Fruit fly (Drosophila melanogaster) whole organism, embryonic: ENCODE results near the gene Ntf-2r.

ENCODE experiments used
- Antp ChIP-seq: fragments of 200-800 bp; sonication (Bioruptor generic); optimal IDR thresholded peaks from 3 replicates; lab custom pipeline; 2016; ENCODE audit warnings: missing biosample characterization, missing genetic modification characterization
- Atf-2 ChIP-seq: fragments of 200-800 bp; sonication (Bioruptor generic); optimal IDR thresholded peaks from 2 replicates; lab custom pipeline; 2016; ENCODE audit warnings: missing biosample characterization, missing genetic modification characterization
- CG10565 ChIP-seq: fragments of 200-800 bp; sonication (Bioruptor generic); optimal IDR thresholded peaks from 3 replicates; lab custom pipeline; 2016; ENCODE audit warnings: missing biosample characterization, mild to moderate bottlenecking, missing genetic modification characterization
- CG10959 ChIP-seq: fragments of 200-800 bp; sonication (Bioruptor generic); IDR thresholded peaks from 2 replicates; pipeline ENCODE4 v1.3.6; 2022; ENCODE audit warnings: missing biosample characterization, missing genetic modification characterization
- CG11093 ChIP-seq: fragments of 200-800 bp; sonication (Bioruptor generic); IDR thresholded peaks from 3 replicates; pipeline ENCODE4 v1.3.6; 2022; ENCODE audit warnings: missing biosample characterization, missing genetic modification characterization
- CG11696 ChIP-seq: fragments of 200-800 bp; sonication (Bioruptor generic); IDR thresholded peaks from 2 replicates; pipeline ENCODE4 v1.3.6; 2022; ENCODE audit warnings: missing biosample characterization, missing genetic modification characterization
- CG12071 ChIP-seq: fragments of 200-800 bp; sonication (Bioruptor generic); optimal IDR thresholded peaks from 3 replicates; lab custom pipeline; 2018; ENCODE audit warnings: missing biosample characterization, mild to moderate bottlenecking, missing genetic modification characterization
- CG15073 ChIP-seq: fragments of 200-800 bp; sonication (Bioruptor generic); optimal IDR thresholded peaks from 2 replicates; lab custom pipeline; 2016; ENCODE audit warnings: missing biosample characterization, missing genetic modification characterization
- CG1647 ChIP-seq: fragments of 200-800 bp; sonication (Bioruptor generic); optimal IDR thresholded peaks from 3 replicates; lab custom pipeline; 2016; ENCODE audit warnings: missing biosample characterization, missing genetic modification characterization
- CG16813 ChIP-seq: fragments of 200-800 bp; sonication (Bioruptor generic); IDR thresholded peaks from 3 replicates; pipeline ENCODE4 v1.3.6; 2022; ENCODE audit warnings: missing biosample characterization, missing genetic modification characterization; ENCODE audit not compliant: partially characterized antibody
- CG17186 ChIP-seq: fragments of 200-800 bp; sonication (Bioruptor generic); optimal IDR thresholded peaks from 3 replicates; lab custom pipeline; 2017; ENCODE audit warnings: missing biosample characterization, missing genetic modification reagents, missing genetic modification characterization
- CG32532 ChIP-seq: fragments of 200-800 bp; sonication (Bioruptor generic); IDR thresholded peaks from 2 replicates; pipeline ENCODE4 v1.3.6; 2022; ENCODE audit warnings: missing biosample characterization, missing genetic modification characterization
- CG33213 ChIP-seq: fragments of 200-800 bp; sonication (Bioruptor generic); optimal IDR thresholded peaks from 3 replicates; lab custom pipeline; 2016; ENCODE audit warnings: missing biosample characterization, missing genetic modification characterization
- CG4282 ChIP-seq: fragments of 200-800 bp; sonication (Bioruptor generic); optimal IDR thresholded peaks from 2 replicates; lab custom pipeline; 2016; ENCODE audit warnings: missing biosample characterization, missing genetic modification characterization
- CG4730 ChIP-seq: fragments of 200-800 bp; sonication (Bioruptor generic); IDR thresholded peaks from 2 replicates; pipeline ENCODE4 v1.3.6; 2022; ENCODE audit warnings: missing biosample characterization, missing genetic modification characterization
- CG4854 ChIP-seq: fragments of 200-800 bp; sonication (Bioruptor generic); optimal IDR thresholded peaks from 2 replicates; lab custom pipeline; 2016; ENCODE audit warnings: missing biosample characterization, missing genetic modification characterization, inconsistent platforms
- CG6654 ChIP-seq: fragments of 200-800 bp; sonication (Bioruptor generic); optimal IDR thresholded peaks from 2 replicates; lab custom pipeline; 2017; ENCODE audit warnings: missing biosample characterization, mild to moderate bottlenecking, missing genetic modification characterization
- CG7357 ChIP-seq: fragments of 200-800 bp; sonication (Bioruptor generic); IDR thresholded peaks from 3 replicates; pipeline ENCODE4 v1.3.6; 2022; ENCODE audit warnings: missing biosample characterization, missing genetic modification characterization
- CG7786 ChIP-seq: fragments of 200-800 bp; sonication (Bioruptor generic); optimal IDR thresholded peaks from 2 replicates; lab custom pipeline; 2016; ENCODE audit warnings: missing biosample characterization, missing genetic modification characterization
- CG8478 ChIP-seq: fragments of >200 bp; optimal IDR thresholded peaks from 2 replicates; lab custom pipeline; 2018
- CG9817 ChIP-seq: fragments of 200-800 bp; sonication (Bioruptor generic); optimal IDR thresholded peaks from 2 replicates; lab custom pipeline; 2018; ENCODE audit warnings: missing biosample characterization, mild to moderate bottlenecking, missing genetic modification characterization, moderate library complexity
- Chrac-16 ChIP-seq: fragments of 200-800 bp; sonication (Bioruptor generic); optimal IDR thresholded peaks from 3 replicates; lab custom pipeline; 2016; ENCODE audit warnings: missing biosample characterization, missing genetic modification characterization
- Dek ChIP-seq: fragments of 200-800 bp; sonication (Bioruptor generic); optimal IDR thresholded peaks from 3 replicates; lab custom pipeline; 2019; ENCODE audit warnings: missing biosample characterization, mild to moderate bottlenecking, missing genetic modification characterization, moderate library complexity
- Fer3 ChIP-seq: fragments of 200-800 bp; sonication (Bioruptor generic); optimal IDR thresholded peaks from 2 replicates; lab custom pipeline; 2018; ENCODE audit warnings: missing biosample characterization, mild to moderate bottlenecking, missing genetic modification characterization, moderate library complexity
- Hr78 ChIP-seq, 2 experiments: fragments of 200-800 bp in 1 of 2; fragments of >200 bp in 1 of 2; sonication (Bioruptor generic) in 1 of 2; optimal IDR thresholded peaks; 2 replicates each; lab custom pipeline; 2017 to 2019; ENCODE audit warnings: missing biosample characterization in 2 of 2, missing genetic modification characterization in 2 of 2, mild to moderate bottlenecking in 1 of 2, moderate library complexity in 1 of 2
- Max ChIP-seq: fragments of 200-800 bp; sonication (Bioruptor generic); optimal IDR thresholded peaks from 2 replicates; lab custom pipeline; 2016; ENCODE audit warnings: missing biosample characterization, mild to moderate bottlenecking, missing genetic modification characterization
- Nf-YB ChIP-seq: fragments of 200-800 bp; sonication (Bioruptor generic); optimal IDR thresholded peaks from 3 replicates; lab custom pipeline; 2019; ENCODE audit warnings: missing biosample characterization, mild to moderate bottlenecking, missing genetic modification characterization, moderate library complexity
- Ravus ChIP-seq: fragments of 200-800 bp; sonication (Bioruptor generic); IDR thresholded peaks from 2 replicates; pipeline ENCODE4 v1.3.6; 2022; ENCODE audit warnings: missing biosample characterization, missing genetic modification characterization
- Trl ChIP-seq, 3 experiments: fragments of >200 bp in 2 of 3; fragments of 200-800 bp in 1 of 3; sonication (Bioruptor generic) in 1 of 3; optimal IDR thresholded peaks; 2 replicates in 1 of 3; 3 replicates in 2 of 3; lab custom pipeline; 2016 to 2017; ENCODE audit warnings: missing biosample characterization in 1 of 3, missing genetic modification characterization in 1 of 3
- bbx ChIP-seq: fragments of 200-800 bp; sonication (Bioruptor generic); IDR thresholded peaks from 2 replicates; pipeline ENCODE4 v1.3.6; 2022; ENCODE audit warnings: missing biosample characterization, missing genetic modification characterization; ENCODE audit not compliant: partially characterized antibody
- chn ChIP-seq: fragments of 200-800 bp; sonication (Bioruptor generic); optimal IDR thresholded peaks from 2 replicates; lab custom pipeline; 2016; ENCODE audit warnings: missing biosample characterization, missing genetic modification characterization
- crc ChIP-seq: fragments of 200-800 bp; sonication (Bioruptor generic); optimal IDR thresholded peaks from 2 replicates; lab custom pipeline; 2016; ENCODE audit warnings: missing biosample characterization, missing genetic modification characterization
- dan ChIP-seq: fragments of 200-800 bp; sonication (Bioruptor generic); IDR thresholded peaks from 2 replicates; pipeline ENCODE4 v1.3.6; 2022; ENCODE audit warnings: missing biosample characterization, missing genetic modification characterization
- dimm ChIP-seq: fragments of 200-800 bp; sonication (Bioruptor generic); IDR thresholded peaks from 2 replicates; pipeline ENCODE4 v1.3.6; 2022; ENCODE audit warnings: missing biosample characterization, missing genetic modification characterization
- eve ChIP-seq, 2 experiments: fragments of >200 bp; optimal IDR thresholded peaks; 2 replicates each; lab custom pipeline; 2017; ENCODE audit warnings: missing biosample characterization in 2 of 2, missing genetic modification characterization in 2 of 2
- fd64A ChIP-seq: fragments of 200-800 bp; sonication (Bioruptor generic); optimal IDR thresholded peaks from 3 replicates; lab custom pipeline; 2018; ENCODE audit warnings: missing biosample characterization, mild to moderate bottlenecking, missing genetic modification characterization
- ham ChIP-seq: fragments of 200-800 bp; sonication (Bioruptor generic); IDR thresholded peaks from 2 replicates; pipeline ENCODE4 v1.3.6; 2022; ENCODE audit warnings: missing biosample characterization, missing genetic modification characterization
- jing ChIP-seq: fragments of 200-800 bp; sonication (Bioruptor generic); optimal IDR thresholded peaks from 2 replicates; lab custom pipeline; 2018; ENCODE audit warnings: missing biosample characterization, mild to moderate bottlenecking, missing genetic modification characterization
- knrl ChIP-seq: fragments of 200-800 bp; sonication (Bioruptor generic); IDR thresholded peaks from 3 replicates; pipeline ENCODE4 v1.3.6; 2022; ENCODE audit warnings: missing biosample characterization, missing genetic modification characterization; ENCODE audit not compliant: partially characterized antibody
- lilli ChIP-seq: fragments of 200-800 bp; sonication (Bioruptor generic); optimal IDR thresholded peaks from 3 replicates; lab custom pipeline; 2016; ENCODE audit warnings: missing biosample characterization, missing genetic modification characterization
- pfk ChIP-seq: fragments of 200-800 bp; sonication (Bioruptor generic); optimal IDR thresholded peaks from 2 replicates; lab custom pipeline; 2018; ENCODE audit warnings: missing biosample characterization, mild to moderate bottlenecking, missing genetic modification characterization, moderate library complexity
- pho ChIP-seq: fragments of 200-800 bp; sonication (Bioruptor generic); optimal IDR thresholded peaks from 2 replicates; lab custom pipeline; 2016; ENCODE audit warnings: missing biosample characterization, missing genetic modification characterization
- psq ChIP-seq: fragments of 200-800 bp; sonication (Bioruptor generic); optimal IDR thresholded peaks from 2 replicates; lab custom pipeline; 2017; ENCODE audit warnings: missing biosample characterization, missing genetic modification characterization
- pzg ChIP-seq: fragments of 200-800 bp; sonication (Bioruptor generic); optimal IDR thresholded peaks from 3 replicates; lab custom pipeline; 2018; ENCODE audit warnings: missing biosample characterization, mild to moderate bottlenecking, missing genetic modification characterization, moderate library complexity
- schlank ChIP-seq: fragments of 200-800 bp; sonication (Bioruptor generic); optimal IDR thresholded peaks from 2 replicates; lab custom pipeline; 2018; ENCODE audit warnings: missing biosample characterization, mild to moderate bottlenecking, missing genetic modification characterization
- sens ChIP-seq: fragments of 200-800 bp; sonication (Bioruptor generic); peaks from one replicate; lab custom pipeline; 2016; ENCODE audit warnings: missing biosample characterization, missing genetic modification characterization
- sens-2 ChIP-seq: fragments of 200-800 bp; sonication (Bioruptor generic); IDR thresholded peaks from 2 replicates; pipeline ENCODE4 v1.3.6; 2022; ENCODE audit warnings: missing biosample characterization, missing genetic modification characterization
- sob ChIP-seq: fragments of 200-800 bp; sonication (Bioruptor generic); IDR thresholded peaks from 2 replicates; pipeline ENCODE4 v1.3.6; 2022; ENCODE audit warnings: missing biosample characterization, missing genetic modification characterization
- tio ChIP-seq: fragments of 200-800 bp; sonication (Bioruptor generic); optimal IDR thresholded peaks from 2 replicates; lab custom pipeline; 2017; ENCODE audit warnings: missing biosample characterization, missing genetic modification characterization, inconsistent platforms
- tx ChIP-seq: fragments of 200-800 bp; sonication (Bioruptor generic); optimal IDR thresholded peaks from 2 replicates; lab custom pipeline; 2016; ENCODE audit warnings: missing biosample characterization, missing genetic modification characterization
- vnd ChIP-seq: fragments of 200-800 bp; sonication (Bioruptor generic); IDR thresholded peaks from 3 replicates; pipeline ENCODE4 v1.3.6; 2022; ENCODE audit warnings: missing biosample characterization, missing genetic modification characterization; ENCODE audit not compliant: partially characterized antibody

The Ntf-2r gene

dm6 chr2L:18504881-18505280, 50.4 kb downstream of the Ntf-2r start (continued):
- TF ChIP-seq Antp (GFP tag; lab: Kevin White, UChicago) = no peak
- TF ChIP-seq schlank (tag; lab: Kevin White, UChicago) = no peak
- no peak for TF ChIP-seq pfk
- no peak for TF ChIP-seq CG16813 (GFP tag; lab: Robert Waterston, UW)
- no peak for TF ChIP-seq Hr78 (GFP tag; optimal IDR thresholded peaks at IDR 0.05; lab: Kevin White, UChicago)
- TF ChIP-seq Nf-YB (GFP tag; lab: Kevin White, UChicago) = peak; percentile 18
- TF ChIP-seq CG11093 (GFP tag; lab: Robert Waterston, UW) = peak; percentile 57; the same call in 2 of the 3 replicates
- TF ChIP-seq CG1647 (GFP tag; lab: Kevin White, UChicago) = peak; percentile 5
- no peak for TF ChIP-seq pzg (GFP tag; lab: Kevin White, UChicago)
- TF ChIP-seq fd64A = no peak
- peak; percentile 32 for TF ChIP-seq lilli (GFP tag; lab: Kevin White, UChicago)
- TF ChIP-seq knrl (GFP tag; lab: Robert Waterston, UW) = no peak
- TF ChIP-seq dan (GFP tag; lab: Robert Waterston, UW) = peak; percentile 42; the same call in 1 of the 2 replicates
- TF ChIP-seq ham (GFP tag; lab: Robert Waterston, UW) = no peak
- peak; percentile 38; the same call in 1 of the 2 replicates for TF ChIP-seq CG32532 (GFP tag; lab: Robert Waterston, UW)
- TF ChIP-seq chn (GFP tag; lab: Kevin White, UChicago) = peak; percentile 65
- TF ChIP-seq CG4282 (GFP tag; lab: Kevin White, UChicago) = no peak
- TF ChIP-seq jing (GFP tag; lab: Kevin White, UChicago) = peak; percentile 53
- TF ChIP-seq Max (GFP tag; lab: Kevin White, UChicago) = peak; percentile 17
- TF ChIP-seq psq (GFP tag; lab: Kevin White, UChicago) = no peak
- TF ChIP-seq Ravus = no peak; the same call in 1 of the 2 replicates
- no peak for TF ChIP-seq CG17186 (GFP tag; lab: Kevin White, UChicago)
- TF ChIP-seq CG33213 (GFP tag; lab: Kevin White, UChicago) = no peak
- no peak for TF ChIP-seq dimm
- TF ChIP-seq tio (GFP tag; lab: Kevin White, UChicago) = peak; percentile 57
- no peak for TF ChIP-seq pho
- peak; percentile 91 for TF ChIP-seq sens
- no peak for TF ChIP-seq sob (GFP tag; lab: Robert Waterston, UW)
- TF ChIP-seq sens-2 (GFP tag; lab: Robert Waterston, UW) = 0 out of 2 replicates have a peak, but pooled peaks have one; percentile 5
- no peak for TF ChIP-seq CG15073 (GFP tag; lab: Kevin White, UChicago)
- TF ChIP-seq Atf-2 (GFP tag; lab: Kevin White, UChicago) = peak; percentile 2
- peak in 1 of 2 experiments; percentile 68 for TF ChIP-seq eve (GFP tag; optimal IDR thresholded peaks at IDR 0.05; lab: Kevin White, UChicago)
- TF ChIP-seq CG4730 = peak; percentile 28; the same call in 1 of the 2 replicates
- no peak for TF ChIP-seq CG9817 (tag; lab: Kevin White, UChicago)
- no peak for TF ChIP-seq Trl (optimal IDR thresholded peaks at IDR 0.05; lab: Kevin White, UChicago)
- TF ChIP-seq Trl (GFP tag; optimal IDR thresholded peaks at IDR 0.05; lab: Kevin White, UChicago) = no peak
- no peak for TF ChIP-seq tx
- TF ChIP-seq CG4854 (GFP tag; lab: Kevin White, UChicago) = no peak
- no peak for TF ChIP-seq CG12071
- TF ChIP-seq CG11696 (GFP tag; lab: Robert Waterston, UW) = no peak
- TF ChIP-seq crc (GFP tag; lab: Kevin White, UChicago) = peak; percentile 1
- peak; percentile 48 for TF ChIP-seq Chrac-16 (GFP tag; lab: Kevin White, UChicago)
- TF ChIP-seq CG7357 (GFP tag; lab: Robert Waterston, UW) = 0 out of 3 replicates have a peak, but pooled peaks have one; percentile 27
- TF ChIP-seq CG7786 (GFP tag; lab: Kevin White, UChicago) = no peak
- no peak for TF ChIP-seq CG8478 (lab: Kevin White, UChicago)
- peak; percentile 28 for TF ChIP-seq Fer3 (tag; lab: Kevin White, UChicago)
- TF ChIP-seq CG10565 (GFP tag; lab: Kevin White, UChicago) = no peak
- TF ChIP-seq vnd = no peak
- TF ChIP-seq bbx (GFP tag; lab: Robert Waterston, UW) = no peak
- TF ChIP-seq CG6654 (GFP tag; lab: Kevin White, UChicago) = no peak
- peak; percentile 59; the same call in 1 of the 2 replicates for TF ChIP-seq CG10959 (GFP tag; lab: Robert Waterston, UW)
- no peak for TF ChIP-seq Dek (tag; lab: Kevin White, UChicago)
